Worm (Caenorhabditis elegans): Measurements from ENCODE around the gene F28C6.9.

DNA sequence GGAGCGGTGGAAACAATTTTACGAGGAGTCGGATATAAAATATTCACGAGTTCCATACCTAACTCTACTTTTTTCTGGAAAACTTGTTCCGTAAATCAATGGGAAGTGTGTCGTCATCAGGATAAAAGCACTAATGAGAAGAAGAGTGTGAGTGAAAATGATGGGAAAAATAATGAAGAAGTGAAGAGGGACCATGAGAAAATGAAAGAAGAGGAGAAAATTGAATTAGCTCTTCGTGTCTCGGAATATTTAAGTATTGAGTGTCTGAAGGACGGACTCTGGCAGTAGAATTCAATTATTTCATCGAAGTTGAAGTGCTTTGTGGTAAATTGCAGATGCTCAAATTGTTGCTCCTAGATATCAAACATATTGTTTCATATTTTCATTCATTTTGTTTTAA is 20.8 kb downstream of the F28C6.9 start:
- TF ChIP-seq mdl-1 (tag; optimal IDR thresholded peaks at IDR 0.05) = no peak
- no peak for TF ChIP-seq pqm-1 (tag; optimal IDR thresholded peaks at IDR 0.05)
- TF ChIP-seq fkh-10 (GFP tag; optimal IDR thresholded peaks at IDR 0.05) = peak; percentile 47
- no peak for TF ChIP-seq daf-12 (tag; optimal IDR thresholded peaks at IDR 0.05)
- no peak for TF ChIP-seq nhr-25 (tag; optimal IDR thresholded peaks at IDR 0.05)
- TF ChIP-seq unc-39 (tag; optimal IDR thresholded peaks at IDR 0.05) = no peak
- no peak for TF ChIP-seq ama-1 (optimal IDR thresholded peaks at IDR 0.05)
- TF ChIP-seq elt-1 (tag; optimal IDR thresholded peaks at IDR 0.05) = no peak
- no peak for TF ChIP-seq lin-39 (tag; optimal IDR thresholded peaks at IDR 0.05)
- no peak for TF ChIP-seq egl-5 (tag; optimal IDR thresholded peaks at IDR 0.05)
- no peak for TF ChIP-seq nhr-28 (tag; optimal IDR thresholded peaks at IDR 0.05)
- TF ChIP-seq nhr-76 (tag; optimal IDR thresholded peaks at IDR 0.05) = no peak
- TF ChIP-seq sea-2 (GFP tag; optimal IDR thresholded peaks at IDR 0.05) = no peak
